Fruit fly (Drosophila melanogaster) whole organism, embryonic: ENCODE results near the gene CG3999.

Experiments used
- Bdp1 ChIP-seq: fragments of 200-800 bp; sonication (Bioruptor generic); optimal IDR thresholded peaks from 3 replicates; lab custom pipeline; 2016; ENCODE audit warnings: missing biosample characterization, missing genetic modification characterization
- CG10321 ChIP-seq: fragments of 200-800 bp; sonication (Bioruptor generic); IDR thresholded peaks from 2 replicates; pipeline ENCODE4 v1.3.6; 2022; ENCODE audit warnings: missing biosample characterization, missing genetic modification characterization
- CG10959 ChIP-seq: fragments of 200-800 bp; sonication (Bioruptor generic); IDR thresholded peaks from 2 replicates; pipeline ENCODE4 v1.3.6; 2022; ENCODE audit warnings: missing biosample characterization, missing genetic modification characterization
- CG11504 ChIP-seq: fragments of 200-800 bp; sonication (Bioruptor generic); optimal IDR thresholded peaks from 3 replicates; lab custom pipeline; 2019; ENCODE audit warnings: missing biosample characterization, mild to moderate bottlenecking, missing genetic modification characterization, moderate library complexity
- CG11723 ChIP-seq: fragments of 200-800 bp; sonication (Bioruptor generic); optimal IDR thresholded peaks from 2 replicates; lab custom pipeline; 2017; ENCODE audit warnings: missing biosample characterization, mild to moderate bottlenecking, missing genetic modification characterization
- CG12659 ChIP-seq: fragments of 200-800 bp; sonication (Bioruptor generic); optimal IDR thresholded peaks from 3 replicates; lab custom pipeline; 2017; ENCODE audit warnings: mild to moderate bottlenecking, missing biosample characterization, missing genetic modification reagents, missing genetic modification characterization
- CG15269 ChIP-seq: fragments of 200-800 bp; sonication (Bioruptor generic); optimal IDR thresholded peaks from 2 replicates; lab custom pipeline; 2018; ENCODE audit warnings: missing biosample characterization, mild to moderate bottlenecking, missing genetic modification characterization, moderate library complexity
- CG18262 ChIP-seq: fragments of 200-800 bp; optimal IDR thresholded peaks from 3 replicates; lab custom pipeline; 2019; ENCODE audit warnings: missing biosample characterization, mild to moderate bottlenecking, missing genetic modification characterization, moderate library complexity
- CG2199 ChIP-seq: fragments of 200-800 bp; sonication (Bioruptor generic); IDR thresholded peaks from 3 replicates; pipeline ENCODE4 v1.3.6; 2022; ENCODE audit warnings: missing biosample characterization, missing genetic modification characterization
- CG2202 ChIP-seq: fragments of 200-800 bp; sonication (Bioruptor generic); optimal IDR thresholded peaks from 2 replicates; lab custom pipeline; 2018; ENCODE audit warnings: missing biosample characterization, mild to moderate bottlenecking, missing genetic modification characterization
- CG2875 ChIP-seq: fragments of 200-800 bp; sonication (Bioruptor generic); optimal IDR thresholded peaks from 2 replicates; lab custom pipeline; 2017; ENCODE audit warnings: missing biosample characterization, mild to moderate bottlenecking, missing genetic modification characterization, missing genetic modification reagents
- CG30403 ChIP-seq: fragments of 200-800 bp; sonication (Bioruptor generic); optimal IDR thresholded peaks from 3 replicates; lab custom pipeline; 2016; ENCODE audit warnings: missing biosample characterization, missing genetic modification characterization
- CG4424 ChIP-seq: fragments of 200-800 bp; sonication (Bioruptor generic); optimal IDR thresholded peaks from 3 replicates; lab custom pipeline; 2016; ENCODE audit warnings: missing biosample characterization, missing genetic modification characterization
- CG4707 ChIP-seq: fragments of 200-800 bp; sonication (Bioruptor generic); optimal IDR thresholded peaks from 2 replicates; lab custom pipeline; 2018; ENCODE audit warnings: missing biosample characterization, mild to moderate bottlenecking, missing genetic modification characterization, moderate library complexity
- CG4854 ChIP-seq: fragments of 200-800 bp; sonication (Bioruptor generic); optimal IDR thresholded peaks from 2 replicates; lab custom pipeline; 2016; ENCODE audit warnings: missing biosample characterization, missing genetic modification characterization, inconsistent platforms
- CG6254 ChIP-seq: fragments of 200-800 bp; sonication (Bioruptor generic); optimal IDR thresholded peaks from 3 replicates; lab custom pipeline; 2017; ENCODE audit warnings: mild to moderate bottlenecking, missing biosample characterization, missing genetic modification reagents, missing genetic modification characterization
- CG8089 ChIP-seq: fragments of 200-800 bp; sonication (Bioruptor generic); optimal IDR thresholded peaks from 3 replicates; lab custom pipeline; 2016; ENCODE audit warnings: missing biosample characterization, missing genetic modification characterization
- CG9727 ChIP-seq: fragments of 200-800 bp; sonication (Bioruptor generic); optimal IDR thresholded peaks from 3 replicates; lab custom pipeline; 2017; ENCODE audit warnings: missing biosample characterization, mild to moderate bottlenecking, missing genetic modification characterization
- D19A ChIP-seq: fragments of 200-800 bp; optimal IDR thresholded peaks from 3 replicates; lab custom pipeline; 2019; ENCODE audit warnings: missing biosample characterization, mild to moderate bottlenecking, missing genetic modification characterization, moderate library complexity
- Fer2 ChIP-seq: fragments of 200-800 bp; sonication (Bioruptor generic); optimal IDR thresholded peaks from 2 replicates; lab custom pipeline; 2018; ENCODE audit warnings: missing biosample characterization, mild to moderate bottlenecking, missing genetic modification characterization, moderate library complexity
- HHEX ChIP-seq: fragments of 200-800 bp; sonication (Bioruptor generic); optimal IDR thresholded peaks from 3 replicates; lab custom pipeline; 2017; ENCODE audit warnings: missing biosample characterization, mild to moderate bottlenecking, missing genetic modification characterization, missing genetic modification reagents
- HLHmδ ChIP-seq: fragments of 200-800 bp; sonication (Bioruptor generic); optimal IDR thresholded peaks from 2 replicates; lab custom pipeline; 2018; ENCODE audit warnings: missing biosample characterization, mild to moderate bottlenecking, missing genetic modification characterization, moderate library complexity
- Hmr ChIP-seq: fragments of 200-800 bp; sonication (Bioruptor generic); optimal IDR thresholded peaks from 3 replicates; lab custom pipeline; 2017; ENCODE audit warnings: mild to moderate bottlenecking, missing biosample characterization, missing genetic modification reagents, missing genetic modification characterization
- Max ChIP-seq: fragments of 200-800 bp; sonication (Bioruptor generic); optimal IDR thresholded peaks from 2 replicates; lab custom pipeline; 2016; ENCODE audit warnings: missing biosample characterization, mild to moderate bottlenecking, missing genetic modification characterization
- Meics ChIP-seq: fragments of 200-800 bp; sonication (Bioruptor generic); optimal IDR thresholded peaks from 2 replicates; lab custom pipeline; 2017; ENCODE audit warnings: missing biosample characterization, mild to moderate bottlenecking, missing genetic modification characterization
- Mes4 ChIP-seq: fragments of 200-800 bp; sonication (Bioruptor generic); optimal IDR thresholded peaks from 2 replicates; lab custom pipeline; 2016; ENCODE audit warnings: missing biosample characterization, missing genetic modification characterization
- Mrtf ChIP-seq: fragments of 200-800 bp; sonication (Bioruptor generic); IDR thresholded peaks from 3 replicates; pipeline ENCODE4 v1.3.6; 2022; ENCODE audit warnings: missing biosample characterization, missing genetic modification characterization
- Nf-YB ChIP-seq: fragments of 200-800 bp; sonication (Bioruptor generic); optimal IDR thresholded peaks from 3 replicates; lab custom pipeline; 2019; ENCODE audit warnings: missing biosample characterization, mild to moderate bottlenecking, missing genetic modification characterization, moderate library complexity
- Optix ChIP-seq: fragments of 200-800 bp; sonication (Bioruptor generic); IDR thresholded peaks from 3 replicates; pipeline ENCODE4 v1.3.6; 2022; ENCODE audit warnings: missing biosample characterization, missing genetic modification characterization
- PHDP ChIP-seq: fragments of 200-800 bp; sonication (Bioruptor generic); optimal IDR thresholded peaks from 3 replicates; lab custom pipeline; 2018; ENCODE audit warnings: missing biosample characterization, mild to moderate bottlenecking, missing genetic modification characterization, moderate library complexity
- Sox100B ChIP-seq: fragments of 200-800 bp; sonication (Bioruptor generic); optimal IDR thresholded peaks from 3 replicates; lab custom pipeline; 2018; ENCODE audit warnings: missing biosample characterization, mild to moderate bottlenecking, missing genetic modification characterization
- Stat92E ChIP-seq, 3 experiments: fragments of >200 bp in 2 of 3; fragments of 200-800 bp in 1 of 3; sonication (Bioruptor generic) in 1 of 3; optimal IDR thresholded peaks; 2 replicates each; lab custom pipeline; 2017 to 2019; ENCODE audit warnings: missing biosample characterization in 3 of 3, missing genetic modification characterization in 3 of 3, mild to moderate bottlenecking in 1 of 3, moderate library complexity in 1 of 3
- Tbp ChIP-seq: fragments of >200 bp; optimal IDR thresholded peaks from 2 replicates; lab custom pipeline; 2018; ENCODE audit warnings: missing biosample characterization, missing genetic modification characterization
- chn ChIP-seq: fragments of 200-800 bp; sonication (Bioruptor generic); optimal IDR thresholded peaks from 2 replicates; lab custom pipeline; 2016; ENCODE audit warnings: missing biosample characterization, missing genetic modification characterization
- dan ChIP-seq: fragments of 200-800 bp; sonication (Bioruptor generic); IDR thresholded peaks from 2 replicates; pipeline ENCODE4 v1.3.6; 2022; ENCODE audit warnings: missing biosample characterization, missing genetic modification characterization
- dysf ChIP-seq: fragments of 200-800 bp; sonication (Bioruptor generic); IDR thresholded peaks from 3 replicates; pipeline ENCODE4 v1.3.6; 2022; ENCODE audit warnings: missing biosample characterization, missing genetic modification characterization
- gem ChIP-seq: fragments of 200-800 bp; sonication (Bioruptor generic); optimal IDR thresholded peaks from 2 replicates; lab custom pipeline; 2019; ENCODE audit warnings: missing biosample characterization, mild to moderate bottlenecking, missing genetic modification characterization, moderate library complexity
- gsb-n ChIP-seq: fragments of 200-800 bp; sonication (Bioruptor generic); optimal IDR thresholded peaks from 3 replicates; lab custom pipeline; 2018; ENCODE audit warnings: missing biosample characterization, mild to moderate bottlenecking, missing genetic modification characterization
- hb ChIP-seq: fragments of 200-800 bp; sonication (Bioruptor generic); IDR thresholded peaks from 3 replicates; pipeline ENCODE4 v1.3.6; 2022; ENCODE audit warnings: missing biosample characterization, missing genetic modification characterization; ENCODE audit not compliant: partially characterized antibody
- kah ChIP-seq: fragments of 200-800 bp; sonication (Bioruptor generic); optimal IDR thresholded peaks from 2 replicates; lab custom pipeline; 2018; ENCODE audit warnings: missing biosample characterization, mild to moderate bottlenecking, missing genetic modification characterization
- lab ChIP-seq: fragments of 200-800 bp; sonication (Bioruptor generic); optimal IDR thresholded peaks from 3 replicates; lab custom pipeline; 2017; ENCODE audit warnings: missing biosample characterization, missing genetic modification characterization, mild to moderate bottlenecking, moderate library complexity, missing genetic modification reagents
- luna ChIP-seq: fragments of 200-800 bp; sonication (Bioruptor generic); optimal IDR thresholded peaks from 2 replicates; lab custom pipeline; 2016; ENCODE audit warnings: missing biosample characterization, missing genetic modification characterization
- pfk ChIP-seq: fragments of 200-800 bp; sonication (Bioruptor generic); optimal IDR thresholded peaks from 2 replicates; lab custom pipeline; 2018; ENCODE audit warnings: missing biosample characterization, mild to moderate bottlenecking, missing genetic modification characterization, moderate library complexity
- sens-2 ChIP-seq: fragments of 200-800 bp; sonication (Bioruptor generic); IDR thresholded peaks from 2 replicates; pipeline ENCODE4 v1.3.6; 2022; ENCODE audit warnings: missing biosample characterization, missing genetic modification characterization
- sisA ChIP-seq: fragments of 200-800 bp; sonication (Bioruptor generic); IDR thresholded peaks from 2 replicates; pipeline ENCODE4 v1.3.6; 2022; ENCODE audit warnings: missing biosample characterization, missing genetic modification characterization
- stwl ChIP-seq: fragments of 200-800 bp; sonication (Bioruptor generic); optimal IDR thresholded peaks from 3 replicates; lab custom pipeline; 2018; ENCODE audit warnings: missing biosample characterization, mild to moderate bottlenecking, missing genetic modification characterization, moderate library complexity
- sug ChIP-seq: fragments of 200-800 bp; optimal IDR thresholded peaks from 2 replicates; lab custom pipeline; 2019; ENCODE audit warnings: missing biosample characterization, mild to moderate bottlenecking, missing genetic modification characterization, moderate library complexity
- tna ChIP-seq: fragments of 200-800 bp; sonication (Bioruptor generic); IDR thresholded peaks from 2 replicates; pipeline ENCODE4 v1.3.6; 2022; ENCODE audit warnings: missing biosample characterization, missing genetic modification characterization; ENCODE audit not compliant: partially characterized antibody
- twi ChIP-seq: fragments of 200-800 bp; optimal IDR thresholded peaks from 2 replicates; lab custom pipeline; 2019; ENCODE audit warnings: missing biosample characterization, mild to moderate bottlenecking, missing genetic modification characterization, moderate library complexity
- usp ChIP-seq: fragments of >200 bp; optimal IDR thresholded peaks from 2 replicates; lab custom pipeline; 2017; ENCODE audit warnings: missing biosample characterization, missing genetic modification characterization

The CG3999 gene

DNA sequence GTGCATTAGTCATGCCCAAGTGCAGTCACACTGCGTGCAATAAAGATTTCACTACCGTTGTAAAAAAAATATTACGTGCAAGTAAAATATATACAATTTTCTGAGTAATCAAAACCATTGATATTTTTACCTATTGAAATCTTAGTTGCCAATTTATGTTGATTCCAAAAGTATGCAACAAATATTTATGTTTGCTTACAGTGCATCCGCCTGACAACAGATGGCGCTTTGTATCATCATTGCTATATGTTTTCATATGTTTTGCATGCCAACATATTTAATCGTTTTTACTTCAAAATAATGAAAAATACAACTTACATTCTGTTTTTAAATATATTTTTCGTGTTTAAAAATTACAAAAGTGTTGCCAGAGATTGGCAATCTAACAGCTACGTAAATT lies 47.8 kb upstream of the CG3999 start (continued):
- TF ChIP-seq CG10959 (GFP tag; lab: Robert Waterston, UW) (peak; percentile 14; the same call in 1 of the 2 replicates), luna (GFP tag; lab: Kevin White, UChicago) (peak; percentile 17), Mes4 (peak; percentile 46), CG11723 (GFP tag; lab: Kevin White, UChicago) (no peak), tna (GFP tag; lab: Robert Waterston, UW) (no peak), Optix (GFP tag; lab: Robert Waterston, UW) (no peak), CG15269 (peak; percentile 13), gsb-n (tag; lab: Kevin White, UChicago) (peak; percentile 22), Bdp1 (no peak), usp (GFP tag; lab: Kevin White, UChicago) (no peak), Mrtf (no peak), Hmr (peak; percentile 15), HHEX (GFP tag; lab: Kevin White, UChicago) (peak; percentile 12), CG8089 (GFP tag; lab: Kevin White, UChicago) (no peak), Max (GFP tag; lab: Kevin White, UChicago) (no peak), CG2875 (GFP tag; lab: Kevin White, UChicago) (peak; percentile 44), gem (tag; lab: Kevin White, UChicago) (peak; percentile 27), dan (GFP tag; lab: Robert Waterston, UW) (no peak), CG9727 (GFP tag; lab: Kevin White, UChicago) (peak; percentile 39), D19A (tag; lab: Kevin White, UChicago) (no peak), lab (GFP tag; lab: Kevin White, UChicago) (peak; percentile 11), Sox100B (GFP tag; lab: Kevin White, UChicago) (peak; percentile 44), CG10321 (GFP tag; lab: Robert Waterston, UW) (no peak), stwl (tag; lab: Kevin White, UChicago) (peak; percentile 73), kah (peak; percentile 8), twi (no peak), CG12659 (peak; percentile 4), chn (peak; percentile 8), pfk (GFP tag; lab: Kevin White, UChicago) (no peak), Tbp (GFP tag; lab: Kevin White, UChicago) (no peak), CG6254 (GFP tag; lab: Kevin White, UChicago) (peak; percentile 39), CG30403 (GFP tag; lab: Kevin White, UChicago) (peak; percentile 16), hb (no peak), CG2199 (GFP tag; lab: Robert Waterston, UW) (peak; percentile 86), CG4424 (GFP tag; lab: Kevin White, UChicago) (peak; percentile 61), CG4854 (peak; percentile 36), CG2202 (tag; lab: Kevin White, UChicago) (no peak), Meics (peak; percentile 33), Stat92E (GFP tag; optimal IDR thresholded peaks at IDR 0.05; lab: Kevin White, UChicago) (no peak), sug (tag; lab: Kevin White, UChicago) (no peak), Nf-YB (no peak), Fer2 (tag; lab: Kevin White, UChicago) (no peak), dysf (peak; percentile 28; the same call in 1 of the 3 replicates), PHDP (tag; lab: Kevin White, UChicago) (peak; percentile 49), HLHmδ (GFP tag; lab: Kevin White, UChicago) (no peak), sens-2 (GFP tag; lab: Robert Waterston, UW) (no peak), CG11504 (tag; lab: Kevin White, UChicago) (peak; percentile 40), CG4707 (GFP tag; lab: Kevin White, UChicago) (peak; percentile 43), CG18262 (peak; percentile 28), sisA (GFP tag; lab: Robert Waterston, UW) (no peak)
